Worm (Caenorhabditis elegans) whole organism, L1 larva: Measurements from ENCODE around the gene F11C7.6.
A peak's percentile ranks its signal among the peaks of the same experiment; 100 is the strongest.

ENCODE experiments used
- C04F5.9 ChIP-seq: sonication (generic microtip); optimal IDR thresholded peaks from 2 replicates; lab custom pipeline; 2016; ENCODE audit warnings: missing genetic modification characterization, missing compliant biosample characterization
- C16A3.4 ChIP-seq: fragments of 150-350 bp; optimal IDR thresholded peaks from 2 replicates; lab custom pipeline; 2014; ENCODE audit warnings: missing biosample characterization, missing genetic modification characterization
- C34B4.2 ChIP-seq: sonication (generic microtip); optimal IDR thresholded peaks from 2 replicates; lab custom pipeline; 2017; ENCODE audit warnings: mild to moderate bottlenecking, missing genetic modification characterization, missing compliant biosample characterization
- alr-1 ChIP-seq: fragments of 200-800 bp; sonication (Bioruptor generic); optimal IDR thresholded peaks from 2 replicates; lab custom pipeline; 2018; ENCODE audit warnings: borderline replicate concordance, mild to moderate bottlenecking, missing genetic modification characterization, missing compliant biosample characterization
- ceh-63 ChIP-seq: fragments of 200-800 bp; sonication (Bioruptor generic); optimal IDR thresholded peaks from 2 replicates; lab custom pipeline; 2018; ENCODE audit warnings: mild to moderate bottlenecking, missing genetic modification characterization, missing compliant biosample characterization
- ces-1 ChIP-seq: fragments of 150-350 bp; optimal IDR thresholded peaks from 2 replicates; lab custom pipeline; 2014; ENCODE audit warnings: missing biosample characterization, missing genetic modification reagents, missing genetic modification characterization
- efl-1 ChIP-seq, 4 experiments: fragments of 150-350 bp; optimal IDR thresholded peaks in 3 of 4; peaks in 1 of 4; 1 replicate in 1 of 4; 2 replicates in 3 of 4; lab custom pipeline; 2014; ENCODE audit warnings: missing biosample characterization in 2 of 4, missing genetic modification characterization in 2 of 4, missing genetic modification reagents in 2 of 4
- efl-3 ChIP-seq: fragments of 200-800 bp; sonication (Bioruptor generic); optimal IDR thresholded peaks from 2 replicates; lab custom pipeline; 2018; ENCODE audit warnings: mild to moderate bottlenecking, missing genetic modification characterization, missing compliant biosample characterization
- egl-13 ChIP-seq: sonication (generic microtip); optimal IDR thresholded peaks from 2 replicates; lab custom pipeline; 2016; ENCODE audit warnings: missing genotype, missing genetic modification reagents, missing genetic modification characterization, missing compliant biosample characterization
- egl-27 ChIP-seq, 2 experiments: fragments of 150-350 bp in 1 of 2; sonication (generic microtip); optimal IDR thresholded peaks; 3 replicates each; lab custom pipeline; 2017 to 2018; ENCODE audit warnings: missing biosample characterization in 2 of 2, missing genetic modification characterization in 2 of 2, missing genetic modification reagents in 2 of 2
- elt-2 ChIP-seq: sonication (generic microtip); optimal IDR thresholded peaks from 2 replicates; lab custom pipeline; 2016; ENCODE audit warnings: missing genetic modification characterization, mild to moderate bottlenecking, inconsistent platforms, missing compliant biosample characterization, missing genetic modification reagents
- fkh-10 ChIP-seq: sonication (generic microtip); optimal IDR thresholded peaks from 2 replicates; lab custom pipeline; 2017; ENCODE audit warnings: missing biosample characterization, missing genetic modification reagents, missing genetic modification characterization
- grh-1 ChIP-seq: fragments of 200-800 bp; sonication (Bioruptor generic); IDR thresholded peaks from 2 replicates; pipeline ENCODE4 v1.3.6; 2022; ENCODE audit warnings: missing genetic modification reagents, missing genetic modification characterization, missing compliant biosample characterization
- hlh-4 ChIP-seq: sonication (generic microtip); optimal IDR thresholded peaks from 2 replicates; lab custom pipeline; 2016; ENCODE audit warnings: mild to moderate bottlenecking, missing genetic modification characterization, missing compliant biosample characterization
- irx-1 ChIP-seq: sonication (generic microtip); optimal IDR thresholded peaks from 2 replicates; lab custom pipeline; 2016; ENCODE audit warnings: missing genetic modification characterization, missing compliant biosample characterization
- lin-14 ChIP-seq: fragments of 200-800 bp; sonication (Bioruptor generic); optimal IDR thresholded peaks from 2 replicates; lab custom pipeline; 2018; ENCODE audit warnings: mild to moderate bottlenecking, missing genetic modification characterization, moderate library complexity, missing compliant biosample characterization
- lin-39 ChIP-seq: fragments of 150-350 bp; optimal IDR thresholded peaks from 2 replicates; lab custom pipeline; 2014; ENCODE audit warnings: missing biosample characterization, missing genetic modification reagents, missing genetic modification characterization
- lir-3 ChIP-seq: sonication (generic microtip); optimal IDR thresholded peaks from 2 replicates; lab custom pipeline; 2016; ENCODE audit warnings: mild to moderate bottlenecking, missing genetic modification characterization, moderate library complexity, missing compliant biosample characterization; ENCODE audit not compliant: poor library complexity
- lsy-2 ChIP-seq, 2 experiments: fragments of 150-350 bp; optimal IDR thresholded peaks; 2 replicates each; lab custom pipeline; 2014; ENCODE audit warnings: missing biosample characterization in 2 of 2, missing genetic modification characterization in 2 of 2
- mdl-1 ChIP-seq, 2 experiments: fragments of 150-350 bp; optimal IDR thresholded peaks; 2 replicates each; lab custom pipeline; 2014 to 2017; ENCODE audit warnings: missing biosample characterization in 2 of 2, missing genetic modification characterization in 2 of 2, inconsistent platforms in 1 of 2
- nhr-19 ChIP-seq: fragments of 200-800 bp; sonication (Bioruptor generic); conservative IDR thresholded peaks from 2 replicates; pipeline ENCODE4 v1.3.6; 2022; ENCODE audit warnings: missing genetic modification characterization, missing compliant biosample characterization
- nhr-20 ChIP-seq: sonication (generic microtip); optimal IDR thresholded peaks from 2 replicates; lab custom pipeline; 2016; ENCODE audit warnings: mild to moderate bottlenecking, missing genetic modification characterization, missing compliant biosample characterization
- nhr-237 ChIP-seq: fragments of 150-350 bp; optimal IDR thresholded peaks from 2 replicates; lab custom pipeline; 2014; ENCODE audit warnings: missing biosample characterization, missing genetic modification characterization
- nhr-71 ChIP-seq: sonication (generic microtip); optimal IDR thresholded peaks from 2 replicates; lab custom pipeline; 2016; ENCODE audit warnings: mild to moderate bottlenecking, missing genetic modification characterization, moderate library complexity, missing compliant biosample characterization
- nhr-85 ChIP-seq: sonication (generic microtip); peaks from one replicate; lab custom pipeline; 2016; ENCODE audit warnings: missing genetic modification characterization, inconsistent platforms, missing compliant biosample characterization
- pqm-1 ChIP-seq: sonication (generic microtip); optimal IDR thresholded peaks from 3 replicates; lab custom pipeline; 2017; ENCODE audit warnings: missing biosample characterization, missing genetic modification characterization
- rnt-1 ChIP-seq: sonication (generic microtip); optimal IDR thresholded peaks from 2 replicates; lab custom pipeline; 2016; ENCODE audit warnings: mild to moderate bottlenecking, missing genetic modification characterization, moderate library complexity, missing compliant biosample characterization
- skn-1 ChIP-seq: fragments of 150-350 bp; optimal IDR thresholded peaks from 2 replicates; lab custom pipeline; 2014; ENCODE audit warnings: missing biosample characterization, missing genetic modification characterization
- snpc-4 ChIP-seq: fragments of 150-350 bp; optimal IDR thresholded peaks from 2 replicates; lab custom pipeline; 2014; ENCODE audit warnings: missing biosample characterization, missing genetic modification characterization
- snu-23 ChIP-seq: sonication (generic microtip); optimal IDR thresholded peaks from 2 replicates; lab custom pipeline; 2016; ENCODE audit warnings: missing genetic modification characterization, missing compliant biosample characterization
- sptf-1 ChIP-seq: fragments of 150-350 bp; optimal IDR thresholded peaks from 2 replicates; lab custom pipeline; 2014; ENCODE audit warnings: missing biosample characterization, missing genetic modification characterization
- swsn-7 ChIP-seq: sonication (generic microtip); optimal IDR thresholded peaks from 2 replicates; lab custom pipeline; 2016; ENCODE audit warnings: missing genetic modification characterization, missing compliant biosample characterization
- tlp-1 ChIP-seq: fragments of 150-350 bp; optimal IDR thresholded peaks from 2 replicates; lab custom pipeline; 2014; ENCODE audit warnings: missing biosample characterization, missing genetic modification characterization
- unc-130 ChIP-seq: fragments of 150-350 bp; optimal IDR thresholded peaks from 2 replicates; lab custom pipeline; 2017; ENCODE audit warnings: missing biosample characterization, missing genetic modification characterization, inconsistent platforms
- unc-62 ChIP-seq: fragments of 150-350 bp; optimal IDR thresholded peaks from 2 replicates; lab custom pipeline; 2014; ENCODE audit warnings: missing biosample characterization, missing genetic modification reagents, missing genetic modification characterization
- zag-1 ChIP-seq: fragments of 150-350 bp; optimal IDR thresholded peaks from 2 replicates; lab custom pipeline; 2014; ENCODE audit warnings: missing biosample characterization, missing genetic modification characterization
- ztf-11 ChIP-seq, 2 experiments: sonication (generic microtip); optimal IDR thresholded peaks; 2 replicates each; lab custom pipeline; 2016 to 2017; ENCODE audit warnings: missing genetic modification characterization in 2 of 2, missing biosample characterization in 1 of 2, missing compliant biosample characterization in 1 of 2

The F11C7.6 gene

ce11 chrX:17381975-17382374 lies 19.4 kb upstream of the F11C7.6 start, which contains the start of gene F10D7.4:
Gene F10D7.4, minus strand, starts transcription at chrX:17382075.
- TF ChIP-seq efl-1 (optimal IDR thresholded peaks at IDR 0.05; lab: Kevin White, UChicago) (no peak), efl-1 (GFP tag; optimal IDR thresholded peaks at IDR 0.05 in 1 of 2; lab: Kevin White, UChicago) (peak in 1 of 2 experiments; percentile 48), lsy-2 (tag; optimal IDR thresholded peaks at IDR 0.05; lab: Kevin White, UChicago) (no peak)

- TF ChIP-seq C34B4.2 (tag; lab: Kevin White, UChicago) (no peak), alr-1 (tag; lab: Kevin White, UChicago) (no peak), grh-1 (GFP tag; lab: Robert Waterston, UW) (no peak), ceh-63 (GFP tag; lab: Kevin White, UChicago) (no peak), rnt-1 (tag; lab: Kevin White, UChicago) (no peak), irx-1 (tag; lab: Kevin White, UChicago) (no peak), swsn-7 (tag; lab: Kevin White, UChicago) (no peak)
- TF ChIP-seq, all 84 proteins: peak for 0
Measured at ce11 chrX:17384343-17384742, 17.0 kb upstream of the F11C7.6 start.

DNA sequence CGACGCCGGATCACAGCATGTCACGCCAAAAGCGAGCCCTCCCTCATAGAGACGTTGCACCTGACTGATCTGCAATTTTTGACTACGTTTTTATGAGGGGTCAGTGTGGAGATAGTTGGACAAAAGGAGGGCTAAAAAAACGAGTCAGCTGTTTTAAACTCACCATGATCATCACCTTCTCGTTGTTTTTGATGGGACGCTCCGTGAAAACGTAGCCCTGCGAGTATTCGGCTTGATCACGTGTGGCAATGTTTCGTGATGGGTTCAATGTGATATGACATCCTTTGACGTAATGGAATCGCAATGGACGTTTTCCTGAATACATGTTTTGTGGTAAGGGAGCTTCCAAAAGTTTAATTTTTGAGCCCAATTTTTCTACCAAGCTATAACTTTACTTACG lies 16.3 kb upstream of the F11C7.6 start:
- TF ChIP-seq lir-3 (tag; lab: Kevin White, UChicago) (peak; percentile 27), unc-130 (tag; lab: Kevin White, UChicago) (peak; percentile 48), hlh-4 (no peak), lsy-2 (tag; optimal IDR thresholded peaks at IDR 0.05; lab: Kevin White, UChicago) (peak in 1 of 2 experiments; percentile 61), unc-62 (GFP tag; lab: Kevin White, UChicago) (no peak), lin-39 (tag; lab: Kevin White, UChicago) (peak; percentile 9), zag-1 (tag; lab: Kevin White, UChicago) (no peak), skn-1 (tag; lab: Kevin White, UChicago) (no peak), rnt-1 (tag; lab: Kevin White, UChicago) (peak; percentile 76), ces-1 (GFP tag; lab: Kevin White, UChicago) (no peak), C04F5.9 (tag; lab: Kevin White, UChicago) (no peak), mdl-1 (tag; optimal IDR thresholded peaks at IDR 0.05; lab: Kevin White, UChicago) (peak in 1 of 2 experiments; percentile 43), efl-3 (GFP tag; lab: Kevin White, UChicago) (no peak), nhr-20 (tag; lab: Kevin White, UChicago) (peak; percentile 13), C16A3.4 (tag; lab: Kevin White, UChicago) (peak; percentile 24), nhr-71 (tag; lab: Kevin White, UChicago) (peak; percentile 69), egl-27 (tag; optimal IDR thresholded peaks at IDR 0.05; lab: Kevin White, UChicago) (no peak), lin-14 (GFP tag; lab: Kevin White, UChicago) (peak; percentile 56), nhr-19 (GFP tag; lab: Robert Waterston, UW) (peak; percentile 43), snu-23 (GFP tag; lab: Kevin White, UChicago) (peak; percentile 14)

DNA sequence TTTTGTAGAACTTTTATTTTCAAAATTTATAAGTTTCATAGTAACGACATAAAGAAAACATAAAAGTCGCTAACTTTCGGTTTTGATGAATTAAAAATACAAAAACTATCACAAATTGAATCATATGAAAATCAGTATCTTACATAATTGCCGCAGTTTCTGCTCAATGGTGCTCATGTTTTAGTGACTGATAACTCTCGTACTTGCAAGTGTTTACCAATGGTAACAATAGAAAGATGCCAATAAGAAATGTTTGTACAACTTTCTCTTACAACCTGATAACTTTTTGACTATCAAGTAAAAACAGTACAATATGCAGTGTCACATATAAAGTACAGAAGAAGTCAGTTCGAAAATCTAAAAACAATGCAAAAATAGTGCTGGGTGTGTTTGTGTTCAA lies 15.2 kb upstream of the F11C7.6 start:
- TF ChIP-seq pqm-1 (tag; lab: Kevin White, UChicago) (no peak), lir-3 (tag; lab: Kevin White, UChicago) (no peak), elt-2 (tag; lab: Kevin White, UChicago) (no peak), sptf-1 (no peak), nhr-237 (tag; lab: Kevin White, UChicago) (no peak)

DNA sequence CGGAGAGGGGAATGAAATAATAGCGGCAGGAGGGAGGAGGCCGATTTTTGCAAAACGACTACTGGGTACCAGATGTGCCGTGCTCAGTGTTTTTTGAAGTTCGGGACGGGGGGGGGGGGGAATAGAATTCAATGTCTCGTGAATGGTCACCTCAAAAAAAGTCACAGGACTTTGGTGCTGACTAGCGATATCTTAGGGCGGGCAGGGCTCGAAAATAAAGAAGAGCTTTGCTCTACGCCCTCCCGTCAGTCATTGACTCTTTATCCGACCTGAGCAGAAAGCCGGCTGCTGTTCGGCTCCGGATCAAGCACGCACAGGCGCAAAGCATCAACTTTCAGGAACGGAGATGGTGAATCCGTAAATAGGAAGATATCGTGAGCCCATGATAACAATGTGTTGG lies 10.8 kb upstream of the F11C7.6 start:
- TF ChIP-seq nhr-19 (GFP tag; lab: Robert Waterston, UW) (no peak), nhr-85 (tag; lab: Kevin White, UChicago) (no peak), irx-1 (tag; lab: Kevin White, UChicago) (no peak), nhr-20 (tag; lab: Kevin White, UChicago) (no peak), tlp-1 (tag; lab: Kevin White, UChicago) (no peak), lin-14 (GFP tag; lab: Kevin White, UChicago) (no peak), egl-27 (tag; optimal IDR thresholded peaks at IDR 0.05; lab: Kevin White, UChicago) (no peak), unc-130 (tag; lab: Kevin White, UChicago) (no peak), snpc-4 (tag; lab: Kevin White, UChicago) (no peak), snu-23 (GFP tag; lab: Kevin White, UChicago) (no peak), egl-13 (tag; lab: Kevin White, UChicago) (no peak), fkh-10 (GFP tag; lab: Kevin White, UChicago) (no peak), zag-1 (tag; lab: Kevin White, UChicago) (no peak), ztf-11 (tag; optimal IDR thresholded peaks at IDR 0.05; lab: Kevin White, UChicago) (no peak), nhr-237 (tag; lab: Kevin White, UChicago) (no peak)
- TF ChIP-seq, all 84 proteins: peak for 0
